Worm (Caenorhabditis elegans): ENCODE measurements around the gene pqn-83.

- TF ChIP-seq saeg-2 (GFP tag; IDR thresholded peaks at IDR 0.05) (no peak), F44E2.7 (GFP tag; IDR thresholded peaks at IDR 0.05) (no peak), nhr-102 (tag; optimal IDR thresholded peaks at IDR 0.05) (no peak), dmd-8 (GFP tag; IDR thresholded peaks at IDR 0.05) (no peak), mep-1 (tag; optimal IDR thresholded peaks at IDR 0.05) (no peak), lsy-2 (tag; optimal IDR thresholded peaks at IDR 0.05) (no peak), ZK546.5 (tag; optimal IDR thresholded peaks at IDR 0.05) (no peak), dmd-6 (GFP tag; IDR thresholded peaks at IDR 0.05) (no peak), lin-39 (tag; optimal IDR thresholded peaks at IDR 0.05) (no peak), lin-13 (GFP tag; optimal IDR thresholded peaks at IDR 0.05) (no peak), madf-5 (GFP tag; IDR thresholded peaks at IDR 0.05) (no peak), hif-1 (tag; optimal IDR thresholded peaks at IDR 0.05) (no peak), hlh-30 (tag; optimal IDR thresholded peaks at IDR 0.05; ENCODE audit: insufficient read depth) (no peak)
Measured at ce11 chrIII:13107307-13107706, 8.0 kb upstream of the pqn-83 start, which contains the start of gene dhhc-8.

All from whole organism, L4 larva.